Fruit fly (Drosophila melanogaster) whole organism, embryonic: ENCODE results near the gene Smvt.

Experiments used
- Adf1 ChIP-seq: fragments of 200-800 bp; sonication (Bioruptor generic); IDR thresholded peaks from 2 replicates; pipeline ENCODE4 v1.3.6; 2022; ENCODE audit warnings: missing biosample characterization, missing genetic modification characterization
- Atf6 ChIP-seq: fragments of 200-800 bp; sonication (Bioruptor generic); IDR thresholded peaks from 2 replicates; pipeline ENCODE4 v1.3.6; 2022; ENCODE audit warnings: missing biosample characterization, missing genetic modification characterization
- CG1024 ChIP-seq: fragments of 200-800 bp; sonication (Bioruptor generic); IDR thresholded peaks from 2 replicates; pipeline ENCODE4 v1.3.6; 2022; ENCODE audit warnings: missing biosample characterization, missing genetic modification characterization
- CG11695 ChIP-seq: fragments of 200-800 bp; sonication (Bioruptor generic); IDR thresholded peaks from 3 replicates; pipeline ENCODE4 v1.3.6; 2022; ENCODE audit warnings: missing biosample characterization, missing genetic modification characterization
- CG1233 ChIP-seq: fragments of 200-800 bp; sonication (Bioruptor generic); optimal IDR thresholded peaks from 4 replicates; lab custom pipeline; 2018; ENCODE audit warnings: missing biosample characterization, mild to moderate bottlenecking, missing genetic modification characterization
- CG12744 ChIP-seq: fragments of 200-800 bp; sonication (Bioruptor generic); optimal IDR thresholded peaks from 2 replicates; lab custom pipeline; 2016; ENCODE audit warnings: missing biosample characterization, missing genetic modification characterization
- CG12769 ChIP-seq: fragments of 200-800 bp; sonication (Bioruptor generic); optimal IDR thresholded peaks from 2 replicates; lab custom pipeline; 2019; ENCODE audit warnings: missing biosample characterization, mild to moderate bottlenecking, missing genetic modification characterization, moderate library complexity
- CG13894 ChIP-seq: fragments of 200-800 bp; sonication (Bioruptor generic); optimal IDR thresholded peaks from 3 replicates; lab custom pipeline; 2018; ENCODE audit warnings: missing biosample characterization, mild to moderate bottlenecking, missing genetic modification characterization, moderate library complexity
- CG15011 ChIP-seq: fragments of 200-800 bp; sonication (Bioruptor generic); optimal IDR thresholded peaks from 3 replicates; lab custom pipeline; 2018; ENCODE audit warnings: missing biosample characterization, mild to moderate bottlenecking, missing genetic modification characterization
- CG18599 ChIP-seq: fragments of 200-800 bp; sonication (Bioruptor generic); optimal IDR thresholded peaks from 3 replicates; lab custom pipeline; 2017; ENCODE audit warnings: missing biosample characterization, missing genetic modification characterization, mild to moderate bottlenecking, moderate library complexity, missing genetic modification reagents
- CG3163 ChIP-seq: fragments of 200-800 bp; sonication (Bioruptor generic); optimal IDR thresholded peaks from 3 replicates; lab custom pipeline; 2016; ENCODE audit warnings: missing biosample characterization, missing genetic modification characterization
- CG33213 ChIP-seq: fragments of 200-800 bp; sonication (Bioruptor generic); optimal IDR thresholded peaks from 3 replicates; lab custom pipeline; 2016; ENCODE audit warnings: missing biosample characterization, missing genetic modification characterization
- CG3407 ChIP-seq: fragments of 200-800 bp; sonication (Bioruptor generic); optimal IDR thresholded peaks from 2 replicates; lab custom pipeline; 2018; ENCODE audit warnings: missing biosample characterization, mild to moderate bottlenecking, missing genetic modification characterization
- CG5180 ChIP-seq: fragments of 200-800 bp; sonication (Bioruptor generic); optimal IDR thresholded peaks from 3 replicates; lab custom pipeline; 2017; ENCODE audit warnings: missing biosample characterization, missing genetic modification characterization, mild to moderate bottlenecking, moderate library complexity, missing genetic modification reagents
- CG6175 ChIP-seq: fragments of 200-800 bp; sonication (Bioruptor generic); IDR thresholded peaks from 3 replicates; pipeline ENCODE4 v1.3.6; 2022; ENCODE audit warnings: missing biosample characterization, missing genetic modification characterization
- CG6654 ChIP-seq: fragments of 200-800 bp; sonication (Bioruptor generic); optimal IDR thresholded peaks from 2 replicates; lab custom pipeline; 2017; ENCODE audit warnings: missing biosample characterization, mild to moderate bottlenecking, missing genetic modification characterization
- CG6765 ChIP-seq: fragments of 200-800 bp; sonication (Bioruptor generic); optimal IDR thresholded peaks from 3 replicates; lab custom pipeline; 2017; ENCODE audit warnings: missing biosample characterization, mild to moderate bottlenecking, missing genetic modification characterization
- CG6813 ChIP-seq: fragments of 200-800 bp; sonication (Bioruptor generic); optimal IDR thresholded peaks from 2 replicates; lab custom pipeline; 2017; ENCODE audit warnings: missing biosample characterization, missing genetic modification characterization, mild to moderate bottlenecking, moderate library complexity, missing genetic modification reagents
- CG6854 ChIP-seq: fragments of 200-800 bp; sonication (Bioruptor generic); optimal IDR thresholded peaks from 3 replicates; lab custom pipeline; 2017; ENCODE audit warnings: missing biosample characterization, mild to moderate bottlenecking, missing genetic modification characterization
- CG7786 ChIP-seq: fragments of 200-800 bp; sonication (Bioruptor generic); optimal IDR thresholded peaks from 2 replicates; lab custom pipeline; 2016; ENCODE audit warnings: missing biosample characterization, missing genetic modification characterization
- CG8089 ChIP-seq: fragments of 200-800 bp; sonication (Bioruptor generic); optimal IDR thresholded peaks from 3 replicates; lab custom pipeline; 2016; ENCODE audit warnings: missing biosample characterization, missing genetic modification characterization
- CG8281 ChIP-seq: fragments of 200-800 bp; sonication (Bioruptor generic); optimal IDR thresholded peaks from 2 replicates; lab custom pipeline; 2018; ENCODE audit warnings: missing biosample characterization, mild to moderate bottlenecking, missing genetic modification characterization, moderate library complexity
- CG8290 ChIP-seq, 3 experiments: fragments of 200-800 bp; sonication (Bioruptor generic); optimal IDR thresholded peaks; 2 replicates each; lab custom pipeline; 2016 to 2019; ENCODE audit warnings: missing biosample characterization in 3 of 3, missing genetic modification characterization in 3 of 3, mild to moderate bottlenecking in 2 of 3, moderate library complexity in 1 of 3
- Fer1 ChIP-seq: fragments of 200-800 bp; sonication (Bioruptor generic); optimal IDR thresholded peaks from 2 replicates; lab custom pipeline; 2017; ENCODE audit warnings: missing biosample characterization, mild to moderate bottlenecking, missing genetic modification characterization
- Hr78 ChIP-seq, 2 experiments: fragments of 200-800 bp in 1 of 2; fragments of >200 bp in 1 of 2; sonication (Bioruptor generic) in 1 of 2; optimal IDR thresholded peaks; 2 replicates each; lab custom pipeline; 2017 to 2019; ENCODE audit warnings: missing biosample characterization in 2 of 2, missing genetic modification characterization in 2 of 2, mild to moderate bottlenecking in 1 of 2, moderate library complexity in 1 of 2
- Jarid2 ChIP-seq: fragments of 200-800 bp; sonication (Bioruptor generic); optimal IDR thresholded peaks from 3 replicates; lab custom pipeline; 2017; ENCODE audit warnings: mild to moderate bottlenecking, missing biosample characterization, missing genetic modification reagents, missing genetic modification characterization
- NC2α ChIP-seq: fragments of 200-800 bp; sonication (Bioruptor generic); optimal IDR thresholded peaks from 2 replicates; lab custom pipeline; 2016; ENCODE audit warnings: missing biosample characterization, missing genetic modification characterization
- NfI ChIP-seq: fragments of 200-800 bp; sonication (Bioruptor generic); optimal IDR thresholded peaks from 3 replicates; lab custom pipeline; 2018; ENCODE audit warnings: missing biosample characterization, mild to moderate bottlenecking, missing genetic modification characterization, moderate library complexity
- Scr ChIP-seq: fragments of 200-800 bp; sonication (Bioruptor generic); IDR thresholded peaks from 2 replicates; pipeline ENCODE4 v1.3.6; 2022; ENCODE audit warnings: missing biosample characterization, missing genetic modification characterization; ENCODE audit not compliant: partially characterized antibody
- Sin3A ChIP-seq: fragments of >200 bp; optimal IDR thresholded peaks from 2 replicates; lab custom pipeline; 2018
- Tbp ChIP-seq: fragments of >200 bp; optimal IDR thresholded peaks from 2 replicates; lab custom pipeline; 2018; ENCODE audit warnings: missing biosample characterization, missing genetic modification characterization
- Trl ChIP-seq, 3 experiments: fragments of >200 bp in 2 of 3; fragments of 200-800 bp in 1 of 3; sonication (Bioruptor generic) in 1 of 3; optimal IDR thresholded peaks; 2 replicates in 1 of 3; 3 replicates in 2 of 3; lab custom pipeline; 2016 to 2017; ENCODE audit warnings: missing biosample characterization in 1 of 3, missing genetic modification characterization in 1 of 3
- Vsx1 ChIP-seq: fragments of 200-800 bp; sonication (Bioruptor generic); optimal IDR thresholded peaks from 2 replicates; lab custom pipeline; 2017; ENCODE audit warnings: missing biosample characterization, mild to moderate bottlenecking, missing genetic modification characterization, missing genetic modification reagents
- aop ChIP-seq: fragments of 200-800 bp; sonication (Bioruptor generic); IDR thresholded peaks from 2 replicates; pipeline ENCODE4 v1.3.6; 2022; ENCODE audit warnings: missing biosample characterization, missing genetic modification characterization
- az2 ChIP-seq: fragments of 200-800 bp; sonication (Bioruptor generic); optimal IDR thresholded peaks from 3 replicates; lab custom pipeline; 2016; ENCODE audit warnings: missing biosample characterization, missing genetic modification characterization
- bbx ChIP-seq: fragments of 200-800 bp; sonication (Bioruptor generic); IDR thresholded peaks from 2 replicates; pipeline ENCODE4 v1.3.6; 2022; ENCODE audit warnings: missing biosample characterization, missing genetic modification characterization; ENCODE audit not compliant: partially characterized antibody
- cg ChIP-seq: fragments of 200-800 bp; sonication (Bioruptor generic); optimal IDR thresholded peaks from 3 replicates; lab custom pipeline; 2019; ENCODE audit warnings: missing biosample characterization, mild to moderate bottlenecking, missing genetic modification characterization, moderate library complexity
- crol ChIP-seq: fragments of 200-800 bp; sonication (Bioruptor generic); IDR thresholded peaks from 2 replicates; pipeline ENCODE4 v1.3.6; 2022; ENCODE audit warnings: missing biosample characterization, missing genetic modification characterization
- dpn ChIP-seq, 2 experiments: fragments of 200-800 bp; sonication (Bioruptor generic); optimal IDR thresholded peaks; 3 replicates each; lab custom pipeline; 2016; ENCODE audit warnings: missing biosample characterization in 2 of 2, missing genetic modification characterization in 2 of 2
- exex ChIP-seq: fragments of 200-800 bp; sonication (Bioruptor generic); optimal IDR thresholded peaks from 4 replicates; lab custom pipeline; 2018; ENCODE audit warnings: missing biosample characterization, mild to moderate bottlenecking, missing genetic modification characterization, moderate library complexity
- eyg ChIP-seq: fragments of 200-800 bp; sonication (Bioruptor generic); optimal IDR thresholded peaks from 3 replicates; lab custom pipeline; 2016; ENCODE audit warnings: missing biosample characterization, missing genetic modification characterization
- fd64A ChIP-seq: fragments of 200-800 bp; sonication (Bioruptor generic); optimal IDR thresholded peaks from 3 replicates; lab custom pipeline; 2018; ENCODE audit warnings: missing biosample characterization, mild to moderate bottlenecking, missing genetic modification characterization
- h ChIP-seq: fragments of >200 bp; optimal IDR thresholded peaks from 2 replicates; lab custom pipeline; 2017
- onecut ChIP-seq: fragments of 200-800 bp; sonication (Bioruptor generic); IDR thresholded peaks from 2 replicates; pipeline ENCODE4 v1.3.6; 2022; ENCODE audit warnings: missing biosample characterization, missing genetic modification characterization
- phol ChIP-seq: fragments of 200-800 bp; sonication (Bioruptor generic); optimal IDR thresholded peaks from 3 replicates; lab custom pipeline; 2018; ENCODE audit warnings: missing biosample characterization, mild to moderate bottlenecking, missing genetic modification characterization, moderate library complexity
- tgo ChIP-seq: fragments of 200-800 bp; sonication (Bioruptor generic); IDR thresholded peaks from 3 replicates; pipeline ENCODE4 v1.3.6; 2022; ENCODE audit warnings: missing biosample characterization, missing genetic modification characterization
- tup ChIP-seq: fragments of 200-800 bp; sonication (Bioruptor generic); optimal IDR thresholded peaks from 2 replicates; lab custom pipeline; 2016; ENCODE audit warnings: missing biosample characterization, mild to moderate bottlenecking, missing genetic modification characterization, moderate library complexity

Gene Smvt

dm6 chr3R:31777482-31778165, 16.2 kb upstream of the Smvt start (continued):
- peak; percentile 33 for TF ChIP-seq CG6854 (GFP tag; lab: Kevin White, UChicago)
- TF ChIP-seq phol: no peak
- TF ChIP-seq onecut (GFP tag; lab: Robert Waterston, UW): peak; percentile 99
- peak; percentile 21 for TF ChIP-seq CG1233
- peak; percentile 9 for TF ChIP-seq CG18599 (GFP tag; lab: Kevin White, UChicago)
- TF ChIP-seq CG12769: no peak
- peak; percentile 60 for TF ChIP-seq crol
- no peak for TF ChIP-seq fd64A (GFP tag; lab: Kevin White, UChicago)
- TF ChIP-seq CG6175 (GFP tag; lab: Robert Waterston, UW): no peak
- peak; percentile 79 for TF ChIP-seq cg
- TF ChIP-seq CG6765 (GFP tag; lab: Kevin White, UChicago): peak; percentile 21
- no peak for TF ChIP-seq Jarid2 (GFP tag; lab: Kevin White, UChicago)
- peak; percentile 61 for TF ChIP-seq Fer1 (GFP tag; lab: Kevin White, UChicago)
- TF ChIP-seq Atf6 (GFP tag; lab: Robert Waterston, UW): 0 out of 2 replicates have a peak, but pooled peaks have one; percentile 14
- peak; percentile 12 for TF ChIP-seq CG6813
- TF ChIP-seq CG11695: 0 out of 3 replicates have a peak, but pooled peaks have one; percentile 6
- no peak for TF ChIP-seq Hr78 (GFP tag; optimal IDR thresholded peaks at IDR 0.05; lab: Kevin White, UChicago)
- TF ChIP-seq Trl (optimal IDR thresholded peaks at IDR 0.05; lab: Kevin White, UChicago): peak; percentile 70 to 95
- no peak for TF ChIP-seq Trl (GFP tag; optimal IDR thresholded peaks at IDR 0.05; lab: Kevin White, UChicago)
- TF ChIP-seq h (lab: Kevin White, UChicago): no peak
- TF ChIP-seq exex (tag; lab: Kevin White, UChicago): peak; percentile 45
- TF ChIP-seq NfI (GFP tag; lab: Kevin White, UChicago): no peak
- TF ChIP-seq Tbp (GFP tag; lab: Kevin White, UChicago): no peak
- TF ChIP-seq, all 482 proteins: peak for 25

- TF ChIP-seq az2 (GFP tag; lab: Kevin White, UChicago) (peak; percentile 75), Scr (GFP tag; lab: Robert Waterston, UW) (peak; percentile 59), phol (peak; percentile 90), tup (GFP tag; lab: Kevin White, UChicago) (no peak), CG13894 (tag; lab: Kevin White, UChicago) (no peak), CG5180 (GFP tag; lab: Kevin White, UChicago) (peak; percentile 41), Adf1 (GFP tag; lab: Robert Waterston, UW) (peak; percentile 18; the same call in 1 of the 2 replicates), CG8281 (tag; lab: Kevin White, UChicago) (peak; percentile 49), tgo (GFP tag; lab: Robert Waterston, UW) (peak; percentile 75), eyg (GFP tag; lab: Kevin White, UChicago) (no peak), dpn (GFP tag; optimal IDR thresholded peaks at IDR 0.05; lab: Kevin White, UChicago) (peak; percentile 64 to 85), Vsx1 (GFP tag; lab: Kevin White, UChicago) (no peak), CG8290 (GFP tag; optimal IDR thresholded peaks at IDR 0.05; lab: Kevin White, UChicago) (peak; percentile 44), CG8290 (tag; optimal IDR thresholded peaks at IDR 0.05; lab: Kevin White, UChicago) (no peak), CG3163 (GFP tag; lab: Kevin White, UChicago) (no peak), aop (GFP tag; lab: Robert Waterston, UW) (no peak), CG6654 (GFP tag; lab: Kevin White, UChicago) (peak; percentile 29), NC2α (no peak), CG15011 (GFP tag; lab: Kevin White, UChicago) (peak; percentile 59), CG7786 (GFP tag; lab: Kevin White, UChicago) (peak; percentile 56), CG12744 (GFP tag; lab: Kevin White, UChicago) (peak; percentile 2), bbx (GFP tag; lab: Robert Waterston, UW) (peak; percentile 26; the same call in 1 of the 2 replicates), CG1024 (GFP tag; lab: Robert Waterston, UW) (no peak), Sin3A (lab: Kevin White, UChicago) (peak; percentile 17), CG8089 (GFP tag; lab: Kevin White, UChicago) (peak; percentile 21), CG3407 (peak; percentile 65), CG33213 (GFP tag; lab: Kevin White, UChicago) (peak; percentile 24)
These were observed 15.4 kb upstream of the Smvt start, which contains the start of the genes CG2126 and faf for dm6 chr3R:31776583-31777362. Gene CG2126 (minus strand): TSS chr3R:31776652. Gene faf (plus strand): TSS chr3R:31777020.
